Worm (Caenorhabditis elegans) whole organism, L4/young adult: ENCODE data around the gene K10D6.4.

Source experiments
- dao-5 ChIP-seq: sonication (generic microtip); optimal IDR thresholded peaks from 2 replicates; lab custom pipeline; 2016; ENCODE audit warnings: missing genotype, missing genetic modification characterization, moderate library complexity, missing compliant biosample characterization
- him-1 ChIP-seq: sonication (generic microtip); optimal IDR thresholded peaks from 2 replicates; lab custom pipeline; 2016; ENCODE audit warnings: missing genotype, missing genetic modification reagents, missing genetic modification characterization, missing compliant biosample characterization

DNA sequence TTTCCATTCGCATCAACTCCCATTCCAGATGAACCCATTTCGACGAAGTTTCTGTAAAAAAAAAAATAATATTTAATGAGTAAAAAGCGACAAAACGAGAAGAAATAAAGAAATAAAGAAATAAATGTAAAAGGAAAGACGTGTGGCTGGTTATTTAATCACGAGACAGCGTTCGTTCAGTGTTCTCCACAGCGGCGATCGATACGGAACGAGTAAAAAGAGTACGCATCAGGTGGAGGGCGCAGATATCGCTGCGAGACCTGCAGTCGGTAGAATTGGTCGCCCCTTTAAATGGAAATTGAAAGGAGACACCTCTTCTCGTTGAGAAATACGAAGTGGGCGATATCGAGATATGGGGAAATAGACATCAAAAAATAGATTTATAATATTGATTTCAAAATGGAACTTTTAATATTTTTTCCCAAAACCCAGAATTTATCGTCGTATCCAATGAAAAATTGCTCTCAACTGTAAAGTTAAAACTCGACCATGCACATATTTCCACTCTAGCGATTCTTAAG lies 27.0 kb downstream of the K10D6.4 start, which contains the start of gene pqn-70:
- TF ChIP-seq him-1 (tag; lab: Kevin White, UChicago) (peak; percentile 66), dao-5 (tag; lab: Kevin White, UChicago) (no peak)
